Worm (Caenorhabditis elegans) whole organism, L2 larva: Measurements from ENCODE around the gene prp-39.

Source experiments
- ZK546.5 ChIP-seq: sonication (generic microtip); optimal IDR thresholded peaks from 2 replicates; lab custom pipeline; 2017; ENCODE audit warnings: missing biosample characterization, missing genetic modification characterization
- ceh-82 ChIP-seq: fragments of 150-350 bp; optimal IDR thresholded peaks from 2 replicates; lab custom pipeline; 2014; ENCODE audit warnings: missing biosample characterization, missing genetic modification characterization
- dmd-4 ChIP-seq: sonication (generic microtip); optimal IDR thresholded peaks from 2 replicates; lab custom pipeline; 2017; ENCODE audit warnings: missing biosample characterization, missing genetic modification characterization
- egl-27 ChIP-seq: sonication (generic microtip); optimal IDR thresholded peaks from 3 replicates; lab custom pipeline; 2017; ENCODE audit warnings: missing biosample characterization, missing genetic modification reagents, missing genetic modification characterization
- nhr-11 ChIP-seq: fragments of 150-350 bp; optimal IDR thresholded peaks from 2 replicates; lab custom pipeline; 2014; ENCODE audit warnings: missing biosample characterization, missing genetic modification characterization
- nhr-12 ChIP-seq: fragments of 150-350 bp; optimal IDR thresholded peaks from 2 replicates; lab custom pipeline; 2014; ENCODE audit warnings: missing biosample characterization, missing genetic modification characterization
- skn-1 ChIP-seq: sonication (generic microtip); optimal IDR thresholded peaks from 2 replicates; lab custom pipeline; 2017; ENCODE audit warnings: missing biosample characterization, missing genetic modification characterization
- unc-62 ChIP-seq: fragments of 150-350 bp; optimal IDR thresholded peaks from 2 replicates; lab custom pipeline; 2014; ENCODE audit warnings: missing biosample characterization, missing genetic modification reagents, missing genetic modification characterization

DNA sequence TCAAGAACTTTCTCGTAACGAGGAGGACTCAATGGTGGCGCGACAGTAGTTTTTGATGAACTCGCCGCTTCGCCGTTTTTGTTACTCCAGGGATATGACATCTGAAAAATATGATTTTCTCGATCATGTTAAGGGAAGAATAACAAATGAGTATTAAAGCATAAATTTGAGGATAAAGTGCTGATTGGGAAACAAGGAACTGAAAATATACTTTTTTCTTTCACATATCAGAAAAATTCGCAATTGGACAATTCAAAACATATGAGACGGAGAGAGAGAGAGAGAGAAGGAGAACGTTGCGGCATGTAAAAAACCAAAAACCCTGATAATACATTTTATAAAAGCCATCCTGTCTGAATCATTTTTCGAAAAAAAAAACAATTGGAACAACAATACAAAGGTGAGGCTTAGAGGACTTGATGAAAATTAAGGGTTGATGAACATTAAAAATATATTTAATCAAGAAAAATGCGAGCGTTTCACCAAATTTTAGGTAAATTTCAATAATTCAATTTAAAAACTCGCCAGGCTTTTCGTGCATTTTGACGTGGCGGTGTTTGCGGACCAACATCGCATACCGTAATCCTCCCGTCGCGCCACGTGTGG is 21.7 kb downstream of the prp-39 start, which contains the start of the genes mut-14 and C14C11.2:
- TF ChIP-seq unc-62 (GFP tag; lab: Kevin White, UChicago) (no peak), nhr-12 (tag; lab: Kevin White, UChicago) (no peak), ZK546.5 (tag; lab: Kevin White, UChicago) (no peak), nhr-11 (tag; lab: Kevin White, UChicago) (no peak), egl-27 (tag; lab: Kevin White, UChicago) (no peak), dmd-4 (tag; lab: Kevin White, UChicago) (no peak), ceh-82 (tag; lab: Kevin White, UChicago) (no peak), skn-1 (tag; lab: Kevin White, UChicago) (no peak)
